Fruit fly (Drosophila melanogaster) whole organism, adult: ENCODE measurements around the gene CG11983.
A peak's percentile ranks its signal among the peaks of the same experiment; 100 is the strongest.

ENCODE experiments used
- CG11617 ChIP-seq: fragments of 200-800 bp; sonication (Bioruptor generic); optimal IDR thresholded peaks from 2 replicates; lab custom pipeline; 2017; ENCODE audit warnings: mild to moderate bottlenecking, missing biosample characterization, missing genetic modification reagents, missing genetic modification characterization
- CG14711 ChIP-seq: fragments of 200-800 bp; sonication (Bioruptor generic); optimal IDR thresholded peaks from 2 replicates; lab custom pipeline; 2018; ENCODE audit warnings: missing biosample characterization, mild to moderate bottlenecking, missing genetic modification characterization, moderate library complexity
- CG7045 ChIP-seq: fragments of 200-800 bp; sonication (Bioruptor generic); optimal IDR thresholded peaks from 2 replicates; lab custom pipeline; 2017; ENCODE audit warnings: missing biosample characterization, mild to moderate bottlenecking, missing genetic modification characterization
- CG7101 ChIP-seq: fragments of 200-800 bp; sonication (Bioruptor generic); optimal IDR thresholded peaks from 2 replicates; lab custom pipeline; 2018; ENCODE audit warnings: missing biosample characterization, mild to moderate bottlenecking, missing genetic modification characterization, moderate library complexity

DNA sequence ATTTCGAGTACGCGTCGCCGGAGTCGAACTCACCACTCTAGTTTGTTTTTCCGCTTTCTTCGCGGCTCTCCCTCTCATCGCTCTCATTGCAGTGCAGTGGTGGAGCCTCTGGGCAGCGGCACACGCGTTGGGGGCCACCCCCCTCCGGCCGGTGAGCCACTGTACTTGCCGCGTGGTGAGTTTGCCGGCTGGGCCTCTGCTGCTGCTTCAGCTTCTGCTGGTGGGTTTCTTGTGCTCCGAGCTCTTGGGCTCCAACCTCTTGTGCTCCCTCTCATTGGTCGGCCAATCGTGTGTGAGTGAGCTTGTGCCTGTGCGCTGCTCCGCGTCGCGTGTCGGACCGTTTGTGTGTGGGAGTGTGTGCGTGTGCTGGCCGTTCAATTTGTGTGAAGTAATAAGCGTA, 44.9 kb downstream of the CG11983 start:
- TF ChIP-seq CG7101 (tag; lab: Kevin White, UChicago) (peak; percentile 46), CG7045 (GFP tag; lab: Kevin White, UChicago) (peak; percentile 34), CG14711 (tag; lab: Kevin White, UChicago) (peak; percentile 17), CG11617 (GFP tag; lab: Kevin White, UChicago) (no peak)
